Worm (Caenorhabditis elegans) whole organism, late embryonic: Measurements from ENCODE around the gene srlf-19.

Source experiments
- elt-2 ChIP-seq: sonication (generic microtip); optimal IDR thresholded peaks from 2 replicates; lab custom pipeline; 2016; ENCODE audit warnings: missing genetic modification reagents, missing genetic modification characterization, missing compliant biosample characterization
- pqm-1 ChIP-seq: sonication (generic microtip); optimal IDR thresholded peaks from 2 replicates; lab custom pipeline; 2016; ENCODE audit warnings: missing genetic modification characterization, missing compliant biosample characterization

- no peak for TF ChIP-seq pqm-1
- no peak for TF ChIP-seq elt-2 (tag; lab: Kevin White, UChicago)
Measured at ce11 chrV:482860-483259, 22.4 kb upstream of the srlf-19 start.
